Worm (Caenorhabditis elegans): ENCODE results near the gene F36A4.3.

DNA sequence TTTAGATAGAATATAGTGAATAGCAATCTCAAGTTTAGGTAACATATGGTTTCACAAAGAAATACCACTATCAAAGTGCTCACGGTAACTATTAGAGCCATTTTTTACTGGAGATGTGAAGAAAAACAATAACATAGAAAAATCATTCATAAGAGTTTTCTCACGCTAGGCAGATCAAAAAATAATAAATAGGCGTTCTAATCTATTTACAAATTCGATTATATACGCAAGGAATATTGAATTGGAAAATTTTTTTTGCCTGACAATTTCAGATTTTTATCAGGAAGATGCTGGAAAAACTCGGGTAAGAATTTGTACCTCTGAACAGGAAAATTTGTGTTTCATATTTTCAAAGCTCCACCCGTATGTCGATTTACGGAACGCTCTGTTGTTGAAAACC, 41.5 kb upstream of the F36A4.3 start, which contains the start of gene srbc-70:
- TF ChIP-seq ceh-2 (tag; optimal IDR thresholded peaks at IDR 0.05) (no peak), ceh-6 (GFP tag; optimal IDR thresholded peaks at IDR 0.05) (no peak), ceh-9 (tag; optimal IDR thresholded peaks at IDR 0.05) (no peak), nhr-11 (tag; optimal IDR thresholded peaks at IDR 0.05) (no peak), elt-2 (tag; optimal IDR thresholded peaks at IDR 0.05) (no peak), K09A11.1 (tag; optimal IDR thresholded peaks at IDR 0.05; ENCODE audit: insufficient read depth) (no peak), ceh-45 (GFP tag; IDR thresholded peaks at IDR 0.05) (no peak), C08G9.2 (tag; optimal IDR thresholded peaks at IDR 0.05) (no peak), ceh-14 (tag; optimal IDR thresholded peaks at IDR 0.05) (no peak), madf-2 (tag; optimal IDR thresholded peaks at IDR 0.05) (no peak), ama-1 (optimal IDR thresholded peaks at IDR 0.05) (no peak), pros-1 (tag; optimal IDR thresholded peaks at IDR 0.05) (no peak)

Data from whole organism, late embryonic.